Worm (Caenorhabditis elegans) whole organism, L4/young adult: Measurements from ENCODE around the gene crld-1.

Source experiments
- dao-5 ChIP-seq: sonication (generic microtip); optimal IDR thresholded peaks from 2 replicates; lab custom pipeline; 2016; ENCODE audit warnings: missing genotype, missing genetic modification characterization, moderate library complexity, missing compliant biosample characterization
- him-1 ChIP-seq: sonication (generic microtip); optimal IDR thresholded peaks from 2 replicates; lab custom pipeline; 2016; ENCODE audit warnings: missing genotype, missing genetic modification reagents, missing genetic modification characterization, missing compliant biosample characterization

- TF ChIP-seq dao-5 (no peak), him-1 (tag; lab: Kevin White, UChicago) (no peak)
Observed at ce11 chrIV:13170241-13170640, 16.0 kb upstream of the crld-1 start, which contains the start of gene nas-14.
